Worm (Caenorhabditis elegans) whole organism, L4 larva: ENCODE measurements around the gene col-83.
A peak's percentile ranks its signal among the peaks of the same experiment; 100 is the strongest.

Experiments used
- R02D3.7 ChIP-seq: fragments of 150-350 bp; sonication (generic microtip); optimal IDR thresholded peaks from 3 replicates; lab custom pipeline; 2014; ENCODE audit warnings: missing biosample characterization, missing genetic modification characterization
- T20F7.1 ChIP-seq: fragments of 200-800 bp; sonication (Bioruptor generic); optimal IDR thresholded peaks from 2 replicates; lab custom pipeline; 2018; ENCODE audit warnings: mild to moderate bottlenecking, missing genetic modification characterization, missing compliant biosample characterization
- ZK546.5 ChIP-seq, 2 experiments: sonication (generic microtip); optimal IDR thresholded peaks; 2 replicates each; lab custom pipeline; 2017; ENCODE audit warnings: missing biosample characterization in 2 of 2, missing genetic modification characterization in 2 of 2
- ama-1 ChIP-seq: fragments of 150-350 bp; optimal IDR thresholded peaks from 2 replicates; lab custom pipeline; 2014; ENCODE audit warnings: inconsistent platforms, mixed read lengths
- ceh-20 ChIP-seq: fragments of 200-800 bp; sonication (Bioruptor generic); IDR thresholded peaks from 2 replicates; pipeline ENCODE4 v1.3.6; 2022; ENCODE audit warnings: missing genetic modification reagents, missing genetic modification characterization, missing compliant biosample characterization
- ceh-32 ChIP-seq: sonication (generic microtip); optimal IDR thresholded peaks from 2 replicates; lab custom pipeline; 2016; ENCODE audit warnings: mild to moderate bottlenecking, missing genetic modification characterization, missing compliant biosample characterization; ENCODE audit not compliant: poor library complexity
- ceh-44 ChIP-seq: fragments of 200-800 bp; sonication (Bioruptor generic); IDR thresholded peaks from 2 replicates; pipeline ENCODE4 v1.3.6; 2022; ENCODE audit warnings: missing genetic modification reagents, missing genetic modification characterization, missing compliant biosample characterization
- daf-12 ChIP-seq: fragments of 150-350 bp; optimal IDR thresholded peaks from 2 replicates; lab custom pipeline; 2014; ENCODE audit warnings: missing biosample characterization, missing genetic modification reagents, missing genetic modification characterization
- daf-19 ChIP-seq: fragments of 200-800 bp; sonication (Bioruptor generic); conservative IDR thresholded peaks from 2 replicates; pipeline ENCODE4 v1.3.6; 2022; ENCODE audit warnings: missing genetic modification characterization, missing compliant biosample characterization
- dmd-8 ChIP-seq: fragments of 200-800 bp; sonication (Bioruptor generic); IDR thresholded peaks from 2 replicates; pipeline ENCODE4 v1.3.6; 2022; ENCODE audit warnings: missing genetic modification characterization, missing compliant biosample characterization
- dmd-9 ChIP-seq: fragments of 200-800 bp; sonication (Bioruptor generic); IDR thresholded peaks from 2 replicates; pipeline ENCODE4 v1.3.6; 2022; ENCODE audit warnings: missing genetic modification reagents, missing genetic modification characterization, missing compliant biosample characterization
- dpl-1 ChIP-seq: fragments of 150-350 bp; optimal IDR thresholded peaks from 2 replicates; lab custom pipeline; 2014; ENCODE audit warnings: missing biosample characterization, missing genetic modification reagents, missing genetic modification characterization
- dve-1 ChIP-seq: sonication (generic microtip); optimal IDR thresholded peaks from 2 replicates; lab custom pipeline; 2017; ENCODE audit warnings: antibody characterized with exemption, mild to moderate bottlenecking, missing genetic modification characterization, missing compliant biosample characterization; ENCODE audit not compliant: insufficient read depth
- egl-43 ChIP-seq: fragments of 200-800 bp; sonication (Bioruptor generic); IDR thresholded peaks from 2 replicates; pipeline ENCODE4 v1.3.6; 2022; ENCODE audit warnings: missing genetic modification reagents, missing genetic modification characterization, missing compliant biosample characterization
- fos-1 ChIP-seq: fragments of 150-350 bp; optimal IDR thresholded peaks from 2 replicates; lab custom pipeline; 2014; ENCODE audit warnings: missing biosample characterization, missing genetic modification characterization
- hlh-11 ChIP-seq: fragments of 200-800 bp; sonication (Bioruptor generic); optimal IDR thresholded peaks from 2 replicates; lab custom pipeline; 2018; ENCODE audit warnings: mild to moderate bottlenecking, missing genetic modification characterization, missing compliant biosample characterization
- hlh-30 ChIP-seq: sonication (generic microtip); optimal IDR thresholded peaks from 2 replicates; lab custom pipeline; 2017; ENCODE audit warnings: antibody characterized with exemption, mild to moderate bottlenecking, missing genetic modification characterization, missing compliant biosample characterization; ENCODE audit not compliant: insufficient read depth
- lim-7 ChIP-seq: fragments of 200-800 bp; sonication (Bioruptor generic); IDR thresholded peaks from 2 replicates; pipeline ENCODE4 v1.3.6; 2022; ENCODE audit warnings: missing genetic modification characterization, missing compliant biosample characterization
- lin-13 ChIP-seq: fragments of 150-350 bp; optimal IDR thresholded peaks from 2 replicates; lab custom pipeline; 2014; ENCODE audit warnings: missing biosample characterization, missing genetic modification reagents, missing genetic modification characterization
- lin-38 ChIP-seq: fragments of 200-800 bp; sonication (Bioruptor generic); IDR thresholded peaks from 2 replicates; pipeline ENCODE4 v1.3.6; 2022; ENCODE audit warnings: missing genetic modification reagents, missing genetic modification characterization, missing compliant biosample characterization
- lir-3 ChIP-seq: sonication (generic microtip); optimal IDR thresholded peaks from 2 replicates; lab custom pipeline; 2016; ENCODE audit warnings: mild to moderate bottlenecking, missing genetic modification characterization, missing compliant biosample characterization
- lsy-2 ChIP-seq, 2 experiments: fragments of 150-350 bp in 1 of 2; sonication (generic microtip) in 1 of 2; optimal IDR thresholded peaks; 2 replicates each; lab custom pipeline; 2014 to 2017; ENCODE audit warnings: missing biosample characterization in 2 of 2, missing genetic modification characterization in 2 of 2
- madf-9 ChIP-seq: fragments of 200-800 bp; sonication (Bioruptor generic); conservative IDR thresholded peaks from 2 replicates; pipeline ENCODE4 v1.3.6; 2022; ENCODE audit warnings: missing genetic modification reagents, missing genetic modification characterization, missing compliant biosample characterization
- mdl-1 ChIP-seq, 2 experiments: fragments of 150-350 bp in 1 of 2; sonication (generic microtip) in 1 of 2; optimal IDR thresholded peaks; 2 replicates each; lab custom pipeline; 2014 to 2017; ENCODE audit warnings: missing biosample characterization in 2 of 2, missing genetic modification characterization in 2 of 2
- mdt-29 ChIP-seq: fragments of 200-800 bp; sonication (Bioruptor generic); IDR thresholded peaks from 2 replicates; pipeline ENCODE4 v1.3.6; 2022; ENCODE audit warnings: missing genetic modification reagents, missing genetic modification characterization, missing compliant biosample characterization
- mes-2 ChIP-seq: sonication (generic microtip); optimal IDR thresholded peaks from 2 replicates; lab custom pipeline; 2016; ENCODE audit warnings: missing genotype, mild to moderate bottlenecking, missing genetic modification characterization, missing compliant biosample characterization; ENCODE audit not compliant: poor library complexity, severe bottlenecking
- mxl-3 ChIP-seq: fragments of 200-800 bp; sonication (Bioruptor generic); optimal IDR thresholded peaks from 2 replicates; lab custom pipeline; 2018; ENCODE audit warnings: mild to moderate bottlenecking, missing genetic modification characterization, missing compliant biosample characterization
- nhr-102 ChIP-seq: sonication (generic microtip); optimal IDR thresholded peaks from 2 replicates; lab custom pipeline; 2016; ENCODE audit warnings: mild to moderate bottlenecking, missing genetic modification characterization, moderate library complexity, missing compliant biosample characterization
- nhr-11 ChIP-seq: fragments of 150-350 bp; optimal IDR thresholded peaks from 2 replicates; lab custom pipeline; 2014; ENCODE audit warnings: missing biosample characterization, missing genetic modification characterization
- nhr-111 ChIP-seq: fragments of 200-800 bp; sonication (Bioruptor generic); optimal IDR thresholded peaks from 2 replicates; lab custom pipeline; 2018; ENCODE audit warnings: mild to moderate bottlenecking, missing genetic modification characterization, missing compliant biosample characterization
- nhr-237 ChIP-seq: sonication (generic microtip); optimal IDR thresholded peaks from 2 replicates; lab custom pipeline; 2017; ENCODE audit warnings: missing biosample characterization, missing genetic modification characterization
- nhr-25 ChIP-seq: sonication (generic microtip); optimal IDR thresholded peaks from 2 replicates; lab custom pipeline; 2017; ENCODE audit warnings: missing genetic modification characterization, mild to moderate bottlenecking, missing compliant biosample characterization, antibody characterized with exemption, moderate library complexity, borderline replicate concordance; ENCODE audit not compliant: insufficient read depth
- nhr-41 ChIP-seq: fragments of 200-800 bp; sonication (Bioruptor generic); IDR thresholded peaks from 2 replicates; pipeline ENCODE4 v1.3.6; 2022; ENCODE audit warnings: missing genetic modification reagents, missing genetic modification characterization, missing compliant biosample characterization
- nhr-76 ChIP-seq: fragments of 150-350 bp; optimal IDR thresholded peaks from 2 replicates; lab custom pipeline; 2014; ENCODE audit warnings: missing biosample characterization, missing genetic modification characterization
- rbr-2 ChIP-seq: sonication (generic microtip); optimal IDR thresholded peaks from 2 replicates; lab custom pipeline; 2016; ENCODE audit warnings: missing genotype, missing genetic modification characterization, missing compliant biosample characterization
- sdz-12 ChIP-seq: fragments of 200-800 bp; sonication (Bioruptor generic); optimal IDR thresholded peaks from 2 replicates; lab custom pipeline; 2018; ENCODE audit warnings: mild to moderate bottlenecking, missing genetic modification characterization, missing compliant biosample characterization
- set-16 ChIP-seq: fragments of 200-800 bp; sonication (Bioruptor generic); IDR thresholded peaks from 2 replicates; pipeline ENCODE4 v1.3.6; 2022; ENCODE audit warnings: missing genetic modification reagents, missing genetic modification characterization, missing compliant biosample characterization
- snpc-1.2 ChIP-seq: fragments of 200-800 bp; sonication (Bioruptor generic); IDR thresholded peaks from 2 replicates; pipeline ENCODE4 v1.3.6; 2022; ENCODE audit warnings: missing genetic modification reagents, missing genetic modification characterization, missing compliant biosample characterization
- tra-1 ChIP-seq: fragments of 200-800 bp; sonication (Bioruptor generic); IDR thresholded peaks from 2 replicates; pipeline ENCODE4 v1.3.6; 2022; ENCODE audit warnings: missing genetic modification reagents, missing genetic modification characterization, missing compliant biosample characterization
- unc-130 ChIP-seq: sonication (generic microtip); optimal IDR thresholded peaks from 2 replicates; lab custom pipeline; 2016; ENCODE audit warnings: missing genetic modification reagents, missing genetic modification characterization, missing compliant biosample characterization
- unc-62 ChIP-seq, 3 experiments: fragments of 150-350 bp in 1 of 3; sonication (generic microtip); optimal IDR thresholded peaks in 2 of 3; peaks in 1 of 3; 1 replicate in 1 of 3; 2 replicates in 2 of 3; lab custom pipeline; 2014 to 2017; ENCODE audit warnings: missing biosample characterization in 3 of 3, missing genetic modification characterization in 3 of 3, missing genetic modification reagents in 3 of 3, missing genotype in 1 of 3
- zfp-3 ChIP-seq: fragments of 200-800 bp; sonication (Bioruptor generic); conservative IDR thresholded peaks from 2 replicates; pipeline ENCODE4 v1.3.6; 2022; ENCODE audit warnings: missing genetic modification reagents, missing genetic modification characterization, missing compliant biosample characterization
- ztf-11 ChIP-seq: fragments of 150-350 bp; optimal IDR thresholded peaks from 2 replicates; lab custom pipeline; 2014; ENCODE audit warnings: missing biosample characterization, missing genetic modification characterization

Gene col-83

DNA sequence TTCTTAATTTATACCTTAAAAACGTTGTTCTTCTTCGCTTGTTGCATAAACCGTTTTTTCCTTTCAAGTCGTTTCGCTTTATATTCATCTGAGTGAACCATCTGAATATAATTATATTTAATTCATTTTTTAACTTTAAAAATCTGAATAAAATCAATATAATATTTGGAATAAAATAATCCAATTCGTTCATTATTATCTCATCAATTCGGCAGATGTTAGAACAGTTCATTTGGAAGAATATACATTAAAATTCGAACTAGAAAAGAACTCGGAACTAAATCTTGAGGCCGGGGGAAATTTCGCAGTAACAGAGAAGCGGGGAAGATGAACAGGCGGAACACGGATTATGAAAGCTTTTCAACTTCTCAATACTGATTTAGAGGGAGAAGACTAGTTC is 3.2 kb upstream of the col-83 start, which contains the start of gene F33A8.4:
Gene F33A8.4, minus strand, starts transcription at position 101 of the 400 bp plus-strand sequence.
- TF ChIP-seq snpc-1.2 (GFP tag; lab: Robert Waterston, UW) (no peak), lin-38 (GFP tag; lab: Robert Waterston, UW) (0 out of 2 replicates have a peak, but pooled peaks have one; percentile 27), daf-19 (GFP tag; lab: Robert Waterston, UW) (no peak), mdt-29 (GFP tag; lab: Robert Waterston, UW) (no peak), nhr-237 (tag; lab: Kevin White, UChicago) (no peak), lim-7 (no peak), sdz-12 (GFP tag; lab: Kevin White, UChicago) (no peak), nhr-102 (tag; lab: Kevin White, UChicago) (no peak), ceh-32 (tag; lab: Kevin White, UChicago) (no peak), nhr-76 (tag; lab: Kevin White, UChicago) (no peak), nhr-111 (no peak), dmd-9 (GFP tag; lab: Robert Waterston, UW) (no peak), ztf-11 (tag; lab: Kevin White, UChicago) (no peak), set-16 (GFP tag; lab: Robert Waterston, UW) (no peak), unc-130 (GFP tag; lab: Kevin White, UChicago) (no peak), unc-62 (GFP tag; optimal IDR thresholded peaks at IDR 0.05 in 1 of 2; lab: Kevin White, UChicago) (peak in 1 of 2 experiments; percentile 14), unc-62 (tag; optimal IDR thresholded peaks at IDR 0.05; lab: Kevin White, UChicago) (no peak), dpl-1 (GFP tag; lab: Kevin White, UChicago) (no peak), mes-2 (no peak), zfp-3 (GFP tag; lab: Robert Waterston, UW) (no peak), ZK546.5 (tag; optimal IDR thresholded peaks at IDR 0.05; lab: Kevin White, UChicago) (no peak), T20F7.1 (GFP tag; lab: Kevin White, UChicago) (peak; percentile 17)
- TF ChIP-seq, all 104 proteins: peak for 3

DNA sequence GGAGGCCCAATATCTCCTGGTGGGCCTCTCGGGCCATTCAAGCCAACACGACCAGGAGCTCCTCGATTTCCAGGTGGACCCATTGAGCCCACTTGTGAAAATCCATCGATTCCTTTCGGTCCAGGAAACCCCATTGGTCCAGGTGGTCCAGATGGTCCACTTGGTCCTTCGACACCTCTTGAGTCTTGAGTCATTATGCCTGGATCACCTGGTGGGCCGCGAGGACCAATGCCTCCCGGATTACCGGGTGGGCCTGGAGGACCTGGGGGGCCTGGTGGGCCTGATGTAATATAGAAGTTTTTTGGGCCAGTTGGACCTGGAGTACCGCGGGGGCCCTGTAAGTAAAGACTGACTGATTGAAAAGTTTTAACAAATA is 1.6 kb downstream of the col-83 start:
- TF ChIP-seq ZK546.5 (tag; optimal IDR thresholded peaks at IDR 0.05; lab: Kevin White, UChicago) (no peak), set-16 (GFP tag; lab: Robert Waterston, UW) (peak; percentile 79), daf-19 (GFP tag; lab: Robert Waterston, UW) (no peak), nhr-41 (GFP tag; lab: Robert Waterston, UW) (no peak), tra-1 (no peak), ceh-20 (GFP tag; lab: Robert Waterston, UW) (no peak)
- TF ChIP-seq, all 104 proteins: peak for 1

DNA sequence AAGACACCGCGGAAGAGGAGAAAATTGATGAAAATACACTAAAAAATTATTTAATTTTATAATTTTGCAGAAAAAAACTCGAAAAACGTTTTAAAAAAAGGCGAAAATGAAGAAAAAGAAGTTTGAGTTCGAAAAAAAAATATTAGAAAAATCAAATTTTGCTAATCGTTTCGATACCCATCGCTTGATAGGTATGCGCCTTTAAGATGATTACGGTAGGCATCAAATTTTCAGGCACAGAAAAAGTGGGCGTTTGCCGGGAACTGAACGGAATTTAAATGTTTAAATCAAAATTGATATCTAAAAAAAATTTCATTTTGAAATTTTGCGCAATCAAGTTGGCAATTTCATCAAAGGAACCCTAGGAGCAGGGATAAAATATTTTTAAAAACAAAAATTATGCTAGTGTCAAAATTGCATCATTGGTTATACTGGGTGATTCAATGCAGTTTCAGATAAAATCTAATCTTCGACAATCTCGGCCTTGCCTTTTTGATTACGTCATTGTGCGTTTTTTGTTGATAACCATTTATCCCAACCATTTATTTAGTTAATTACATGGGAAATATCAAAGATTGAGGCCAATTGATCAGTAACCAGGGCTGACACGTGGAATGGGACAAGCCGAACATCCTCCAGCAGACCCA is 2.1 kb downstream of the col-83 start:
- no peak for TF ChIP-seq ceh-44 (GFP tag; lab: Robert Waterston, UW)
- no peak for TF ChIP-seq hlh-30
- TF ChIP-seq mdl-1 (tag; optimal IDR thresholded peaks at IDR 0.05; lab: Kevin White, UChicago) = no peak
- peak in 1 of 2 experiments; percentile 23 for TF ChIP-seq unc-62 (GFP tag; optimal IDR thresholded peaks at IDR 0.05 in 1 of 2; lab: Kevin White, UChicago)
- TF ChIP-seq unc-62 (tag; optimal IDR thresholded peaks at IDR 0.05; lab: Kevin White, UChicago) = no peak

DNA sequence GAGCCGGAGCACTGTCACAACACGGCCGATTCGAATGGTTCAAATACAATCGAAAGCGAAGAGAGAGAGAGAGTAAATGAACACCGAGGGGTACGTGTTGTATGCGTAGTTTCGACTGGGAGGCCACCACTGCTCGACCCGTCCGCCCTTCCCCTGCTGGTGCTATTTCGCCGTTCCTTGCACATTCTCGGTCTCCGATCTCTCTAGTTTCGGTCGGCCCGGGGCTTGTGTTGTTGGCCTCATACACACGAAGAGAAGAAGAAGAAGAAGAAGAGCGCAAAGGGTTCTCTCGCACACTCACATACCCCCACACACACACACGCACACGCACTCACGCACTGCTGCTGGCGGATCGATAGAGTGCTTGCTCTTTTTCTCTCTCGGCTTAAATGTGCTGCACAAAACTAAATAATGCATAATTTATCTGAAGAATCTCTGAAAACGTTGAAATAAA is 2.9 kb downstream of the col-83 start:
- TF ChIP-seq daf-12 (tag; lab: Kevin White, UChicago) = no peak
- peak; percentile 89 for TF ChIP-seq rbr-2
- peak; percentile 56 for TF ChIP-seq mxl-3
- TF ChIP-seq nhr-11 (tag; lab: Kevin White, UChicago) = peak; percentile 58
- TF ChIP-seq nhr-25 (tag; lab: Kevin White, UChicago) = no peak
- TF ChIP-seq hlh-11 (tag; lab: Kevin White, UChicago) = peak; percentile 86
- TF ChIP-seq madf-9 (GFP tag; lab: Robert Waterston, UW) = 0 out of 2 replicates have a peak, but pooled peaks have one; percentile 13
- peak; percentile 60 for TF ChIP-seq ama-1
- TF ChIP-seq lin-38 (GFP tag; lab: Robert Waterston, UW) = peak; percentile 52
- TF ChIP-seq R02D3.7 (tag; lab: Kevin White, UChicago) = no peak
- peak; percentile 45; the same call in 1 of the 2 replicates for TF ChIP-seq dmd-8 (GFP tag; lab: Robert Waterston, UW)
- peak; percentile 54 to 75 for TF ChIP-seq lsy-2 (tag; optimal IDR thresholded peaks at IDR 0.05; lab: Kevin White, UChicago)
- TF ChIP-seq fos-1 (tag; lab: Kevin White, UChicago) = no peak
- peak; percentile 47 for TF ChIP-seq lin-13 (GFP tag; lab: Kevin White, UChicago)
- peak; percentile 55; the same call in 1 of the 2 replicates for TF ChIP-seq egl-43 (GFP tag; lab: Robert Waterston, UW)
- TF ChIP-seq mes-2 = peak; percentile 62
- TF ChIP-seq dve-1 (tag; lab: Kevin White, UChicago) = peak; percentile 69
- peak; percentile 13 for TF ChIP-seq lir-3 (tag; lab: Kevin White, UChicago)
